Worm (Caenorhabditis elegans): Measurements from ENCODE around the gene F56C9.10.

F56C9.10 gene

ce11 chrIII:7369394-7370024, 34.4 kb upstream of the F56C9.10 start (continued):
- TF ChIP-seq F57C9.4 (tag; optimal IDR thresholded peaks at IDR 0.05), result peak; percentile 45

DNA sequence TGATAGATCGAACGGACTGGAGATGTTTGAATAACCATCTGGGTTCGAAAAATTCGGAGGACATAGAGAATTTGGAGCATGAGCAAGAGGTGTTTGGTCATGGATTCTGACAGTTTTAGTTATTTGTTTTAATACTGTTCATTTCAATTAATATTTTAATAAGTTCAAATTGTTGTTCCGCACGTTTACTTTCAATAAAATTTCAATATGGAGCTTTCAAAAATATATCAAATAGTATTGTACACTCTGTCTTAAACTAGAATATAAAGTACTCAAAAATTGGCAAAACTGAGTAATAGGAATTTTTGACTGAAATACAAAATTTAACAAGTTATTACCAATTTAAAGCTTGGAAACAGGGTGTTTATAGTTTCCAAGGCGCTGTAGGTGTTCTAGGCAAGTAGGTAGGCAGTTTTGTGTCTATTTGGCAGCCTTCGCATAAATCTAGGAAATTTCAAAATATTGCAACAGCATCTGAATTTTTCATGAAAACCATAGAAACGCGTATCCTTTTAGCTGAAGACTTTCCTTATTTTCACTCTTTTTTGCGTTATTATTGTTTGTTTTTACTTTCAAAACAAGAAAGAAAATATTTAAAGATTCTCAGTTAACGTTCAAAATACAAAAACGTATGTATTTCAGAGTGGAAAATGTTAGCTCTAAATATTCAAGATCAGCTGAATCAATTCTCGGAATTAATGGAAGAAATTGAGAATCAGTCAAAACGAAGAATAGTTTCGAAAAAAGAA, 32.1 kb upstream of the F56C9.10 start, which contains the start of the genes T20B12.5 and T20B12.4:
T20B12.5 (minus strand) TSS at position 101 of the 749 bp plus-strand sequence.
T20B12.4 (plus strand) TSS at position 699 of the 749 bp plus-strand sequence.
- TF ChIP-seq ztf-3 (GFP tag; optimal IDR thresholded peaks at IDR 0.05) (no peak), T07F8.4 (tag; optimal IDR thresholded peaks at IDR 0.05) (no peak), F33H1.4 (GFP tag; IDR thresholded peaks at IDR 0.05) (no peak), him-1 (tag; optimal IDR thresholded peaks at IDR 0.05) (no peak), lsl-1 (GFP tag; optimal IDR thresholded peaks at IDR 0.05) (no peak), egl-44 (GFP tag; IDR thresholded peaks at IDR 0.05) (no peak), hlh-26 (GFP tag; conservative IDR thresholded peaks at IDR 0.05) (no peak), dpff-1 (tag; optimal IDR thresholded peaks at IDR 0.05) (no peak), unc-130 (GFP tag; optimal IDR thresholded peaks at IDR 0.05) (no peak), hrde-1 (tag; optimal IDR thresholded peaks at IDR 0.05; ENCODE audit: borderline replicate concordance) (no peak), fkh-3 (tag; optimal IDR thresholded peaks at IDR 0.05) (no peak), nhr-179 (tag; optimal IDR thresholded peaks at IDR 0.05) (no peak), tlf-1 (GFP tag; optimal IDR thresholded peaks at IDR 0.05) (no peak), madf-6 (GFP tag; IDR thresholded peaks at IDR 0.05) (no peak), ceh-40 (GFP tag; IDR thresholded peaks at IDR 0.05) (no peak), cebp-1 (GFP tag; IDR thresholded peaks at IDR 0.05) (no peak), cebp-1 (tag; optimal IDR thresholded peaks at IDR 0.05) (no peak), gei-17 (GFP tag; optimal IDR thresholded peaks at IDR 0.05) (no peak), mcd-1 (GFP tag; IDR thresholded peaks at IDR 0.05) (no peak), sdz-38 (tag; optimal IDR thresholded peaks at IDR 0.05) (no peak)

- TF ChIP-seq attf-6 (GFP tag; IDR thresholded peaks at IDR 0.05) (no peak), ceh-91 (GFP tag; IDR thresholded peaks at IDR 0.05) (no peak), sptf-2 (GFP tag; optimal IDR thresholded peaks at IDR 0.05) (no peak), ekl-4 (GFP tag; IDR thresholded peaks at IDR 0.05) (no peak), akir-1 (GFP tag; optimal IDR thresholded peaks at IDR 0.05) (no peak), gei-17 (GFP tag; optimal IDR thresholded peaks at IDR 0.05) (no peak), ceh-27 (GFP tag; optimal IDR thresholded peaks at IDR 0.05) (no peak), sea-2 (GFP tag; IDR thresholded peaks at IDR 0.05) (no peak), unc-62 (GFP tag; optimal IDR thresholded peaks at IDR 0.05) (no peak), cebp-1 (GFP tag; IDR thresholded peaks at IDR 0.05) (no peak), cebp-1 (tag; optimal IDR thresholded peaks at IDR 0.05) (no peak), F37B4.10 (GFP tag; IDR thresholded peaks at IDR 0.05) (no peak), atf-7 (tag; optimal IDR thresholded peaks at IDR 0.05) (no peak), nhr-179 (tag; optimal IDR thresholded peaks at IDR 0.05) (no peak), ztf-3 (GFP tag; optimal IDR thresholded peaks at IDR 0.05) (no peak), ZK185.1 (tag; optimal IDR thresholded peaks at IDR 0.05; ENCODE audit: poor library complexity, severe bottlenecking) (no peak), zim-3 (tag; optimal IDR thresholded peaks at IDR 0.05) (no peak), madf-8 (GFP tag; conservative IDR thresholded peaks at IDR 0.05) (no peak), ceh-58 (GFP tag; IDR thresholded peaks at IDR 0.05) (no peak), ets-4 (GFP tag; optimal IDR thresholded peaks at IDR 0.05) (no peak), Y79H2A.3 (GFP tag; conservative IDR thresholded peaks at IDR 0.05) (no peak)
These were observed 30.5 kb upstream of the F56C9.10 start, which contains the start of gene F08F8.11 for ce11 chrIII:7365602-7366001. TSS of gene F08F8.11 (plus strand) at chrIII:7365902.

Measured in whole organism, young adult.